Worm (Caenorhabditis elegans) whole organism, L3 larva: ENCODE data around the gene pdl-1.

ENCODE experiments used
- R02D3.7 ChIP-seq: fragments of 150-350 bp; optimal IDR thresholded peaks from 2 replicates; lab custom pipeline; 2014; ENCODE audit warnings: missing biosample characterization, missing genetic modification characterization
- ZK546.5 ChIP-seq: sonication (generic microtip); optimal IDR thresholded peaks from 2 replicates; lab custom pipeline; 2017; ENCODE audit warnings: missing biosample characterization, missing genetic modification characterization
- aly-2 ChIP-seq: fragments of 150-350 bp; optimal IDR thresholded peaks from 2 replicates; lab custom pipeline; 2014; ENCODE audit warnings: missing biosample characterization, missing genetic modification characterization
- ama-1 ChIP-seq: fragments of 150-350 bp; optimal IDR thresholded peaks from 2 replicates; lab custom pipeline; 2018
- ceh-16 ChIP-seq: sonication (generic microtip); optimal IDR thresholded peaks from 2 replicates; lab custom pipeline; 2017; ENCODE audit warnings: missing biosample characterization, missing genetic modification characterization
- ceh-28 ChIP-seq: fragments of 150-350 bp; optimal IDR thresholded peaks from 2 replicates; lab custom pipeline; 2014; ENCODE audit warnings: missing biosample characterization, missing genetic modification reagents, missing genetic modification characterization
- ceh-9 ChIP-seq: sonication (generic microtip); optimal IDR thresholded peaks from 2 replicates; lab custom pipeline; 2018; ENCODE audit warnings: missing biosample characterization, missing genetic modification characterization
- elt-2 ChIP-seq: sonication (generic microtip); optimal IDR thresholded peaks from 2 replicates; lab custom pipeline; 2016; ENCODE audit warnings: missing genetic modification reagents, mild to moderate bottlenecking, missing genetic modification characterization, missing compliant biosample characterization
- elt-3 ChIP-seq, 3 experiments: fragments of 150-350 bp in 1 of 3; sonication (generic microtip) in 2 of 3; optimal IDR thresholded peaks; 2 replicates in 2 of 3; 4 replicates in 1 of 3; lab custom pipeline; 2014 to 2017; ENCODE audit warnings: missing biosample characterization in 3 of 3, missing genetic modification characterization in 3 of 3
- fkh-2 ChIP-seq: fragments of 150-350 bp; optimal IDR thresholded peaks from 2 replicates; lab custom pipeline; 2014; ENCODE audit warnings: missing biosample characterization, missing genetic modification reagents, missing genetic modification characterization
- fos-1 ChIP-seq: fragments of 150-350 bp; optimal IDR thresholded peaks from 2 replicates; lab custom pipeline; 2014; ENCODE audit warnings: missing biosample characterization, missing genetic modification characterization
- hmg-11 ChIP-seq: sonication (generic microtip); optimal IDR thresholded peaks from 2 replicates; lab custom pipeline; 2016; ENCODE audit warnings: missing genetic modification characterization, missing compliant biosample characterization
- jun-1 ChIP-seq: fragments of 150-350 bp; optimal IDR thresholded peaks from 2 replicates; lab custom pipeline; 2014; ENCODE audit warnings: missing biosample characterization, missing genetic modification reagents, missing genetic modification characterization
- lin-15B ChIP-seq: fragments of 150-350 bp; optimal IDR thresholded peaks from 2 replicates; lab custom pipeline; 2014; ENCODE audit warnings: missing biosample characterization, missing genetic modification characterization
- lin-39 ChIP-seq: fragments of 150-350 bp; optimal IDR thresholded peaks from 2 replicates; lab custom pipeline; 2018; ENCODE audit warnings: missing biosample characterization, missing genetic modification reagents, missing genetic modification characterization
- lsy-12 ChIP-seq: sonication (generic microtip); optimal IDR thresholded peaks from 2 replicates; lab custom pipeline; 2016; ENCODE audit warnings: mild to moderate bottlenecking, missing genetic modification characterization, missing compliant biosample characterization
- mdl-1 ChIP-seq: fragments of 150-350 bp; optimal IDR thresholded peaks from 2 replicates; lab custom pipeline; 2014; ENCODE audit warnings: missing biosample characterization, missing genetic modification characterization
- mml-1 ChIP-seq: fragments of 150-350 bp; sonication (generic microtip); optimal IDR thresholded peaks from 3 replicates; lab custom pipeline; 2014; ENCODE audit warnings: missing biosample characterization, missing genetic modification characterization
- nfya-1 ChIP-seq: sonication (generic microtip); optimal IDR thresholded peaks from 2 replicates; lab custom pipeline; 2017; ENCODE audit warnings: missing genetic modification characterization, mild to moderate bottlenecking, missing compliant biosample characterization, antibody characterized with exemption, moderate library complexity; ENCODE audit not compliant: insufficient read depth
- nhr-11 ChIP-seq: fragments of 150-350 bp; optimal IDR thresholded peaks from 2 replicates; lab custom pipeline; 2014; ENCODE audit warnings: missing biosample characterization, missing genetic modification characterization
- nhr-23 ChIP-seq: fragments of 150-350 bp; optimal IDR thresholded peaks from 2 replicates; lab custom pipeline; 2014; ENCODE audit warnings: missing biosample characterization, missing genetic modification reagents, missing genetic modification characterization
- nhr-237 ChIP-seq: fragments of 150-350 bp; optimal IDR thresholded peaks from 2 replicates; lab custom pipeline; 2014; ENCODE audit warnings: missing biosample characterization, missing genetic modification characterization
- nhr-25 ChIP-seq: sonication (generic microtip); optimal IDR thresholded peaks from 2 replicates; lab custom pipeline; 2017; ENCODE audit warnings: missing biosample characterization, missing genetic modification characterization
- nhr-28 ChIP-seq: fragments of 150-350 bp; optimal IDR thresholded peaks from 2 replicates; lab custom pipeline; 2014; ENCODE audit warnings: missing biosample characterization, missing genetic modification characterization
- nhr-67 ChIP-seq: fragments of 150-350 bp; optimal IDR thresholded peaks from 2 replicates; lab custom pipeline; 2014; ENCODE audit warnings: missing biosample characterization, missing genetic modification characterization
- pha-4 ChIP-seq: fragments of 150-350 bp; optimal IDR thresholded peaks from 2 replicates; lab custom pipeline; 2014; ENCODE audit warnings: missing biosample characterization, missing genetic modification reagents, missing genetic modification characterization
- pqm-1 ChIP-seq: fragments of 150-350 bp; optimal IDR thresholded peaks from 2 replicates; lab custom pipeline; 2017; ENCODE audit warnings: missing biosample characterization, missing genetic modification characterization, inconsistent platforms
- sea-2 ChIP-seq: fragments of 150-350 bp; sonication (generic microtip); optimal IDR thresholded peaks from 4 replicates; lab custom pipeline; 2014; ENCODE audit warnings: missing biosample characterization, missing genetic modification reagents, missing genetic modification characterization
- skn-1 ChIP-seq: fragments of 150-350 bp; optimal IDR thresholded peaks from 2 replicates; lab custom pipeline; 2014; ENCODE audit warnings: missing biosample characterization, missing genetic modification characterization
- snpc-4 ChIP-seq: fragments of 150-350 bp; optimal IDR thresholded peaks from 2 replicates; lab custom pipeline; 2014; ENCODE audit warnings: missing biosample characterization, missing genetic modification characterization
- tbx-2 ChIP-seq: sonication (generic microtip); optimal IDR thresholded peaks from 2 replicates; lab custom pipeline; 2016; ENCODE audit warnings: mild to moderate bottlenecking, missing genetic modification characterization, missing compliant biosample characterization
- unc-39 ChIP-seq: sonication (generic microtip); optimal IDR thresholded peaks from 4 replicates; lab custom pipeline; 2017; ENCODE audit warnings: missing biosample characterization, missing genetic modification characterization
- unc-62 ChIP-seq: fragments of 150-350 bp; sonication (generic microtip); optimal IDR thresholded peaks from 4 replicates; lab custom pipeline; 2014; ENCODE audit warnings: missing biosample characterization, missing genetic modification reagents, missing genetic modification characterization
- ztf-11 ChIP-seq: fragments of 150-350 bp; optimal IDR thresholded peaks from 2 replicates; lab custom pipeline; 2014; ENCODE audit warnings: missing biosample characterization, missing genetic modification characterization

pdl-1 gene

DNA sequence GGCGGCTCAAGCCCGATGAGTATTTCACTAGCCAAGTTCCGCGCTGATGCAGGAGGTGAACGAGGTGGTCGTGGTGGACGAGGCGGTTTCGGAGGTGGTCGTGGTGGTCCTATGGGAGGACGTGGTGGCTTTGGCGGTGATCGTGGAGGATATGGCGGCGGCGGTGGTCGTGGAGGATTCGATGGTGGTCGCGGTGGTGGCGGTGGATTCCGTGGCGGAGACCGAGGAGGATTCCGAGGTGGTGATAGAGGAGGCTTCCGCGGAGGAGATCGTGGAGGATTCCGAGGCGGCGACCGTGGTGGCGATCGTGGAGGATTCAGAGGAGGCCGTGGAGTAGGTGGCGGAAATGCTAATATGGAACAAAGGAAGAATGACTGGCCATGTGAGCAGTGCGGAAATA lies 28.9 kb upstream of the pdl-1 start:
- TF ChIP-seq snpc-4 (no peak), aly-2 (tag; lab: Kevin White, UChicago) (no peak), mml-1 (tag; lab: Kevin White, UChicago) (no peak)

DNA sequence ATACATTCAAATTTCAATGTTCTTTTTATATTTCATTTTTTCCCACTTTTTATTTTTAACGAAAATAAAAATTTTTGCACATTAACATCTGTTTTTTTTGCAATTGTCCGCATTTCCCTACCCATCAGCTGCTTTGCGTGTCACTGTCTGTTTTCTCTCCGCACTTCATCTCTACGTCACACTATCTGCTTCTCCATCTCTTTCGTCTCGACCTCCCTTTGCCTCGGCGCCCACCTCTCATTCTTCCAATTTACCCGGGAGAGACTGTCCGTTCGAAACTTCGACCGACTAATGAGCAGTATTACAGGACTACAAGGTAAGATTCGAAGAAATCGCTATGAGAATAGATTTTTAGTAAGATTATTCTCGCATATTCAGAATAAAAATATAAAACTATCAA lies 28.2 kb upstream of the pdl-1 start, which contains the start of gene C27H5.2:
Gene C27H5.2, plus strand, starts transcription at position 190 of the 400 bp plus-strand sequence.
- peak; percentile 13 for TF ChIP-seq nhr-25 (tag; lab: Kevin White, UChicago)
- TF ChIP-seq ama-1 (lab: Kevin White, UChicago) = peak; percentile 27
- no peak for TF ChIP-seq nhr-11 (tag; lab: Kevin White, UChicago)
- no peak for TF ChIP-seq pha-4 (tag; lab: Kevin White, UChicago)
- TF ChIP-seq elt-2 (tag; lab: Kevin White, UChicago) = peak; percentile 20

DNA sequence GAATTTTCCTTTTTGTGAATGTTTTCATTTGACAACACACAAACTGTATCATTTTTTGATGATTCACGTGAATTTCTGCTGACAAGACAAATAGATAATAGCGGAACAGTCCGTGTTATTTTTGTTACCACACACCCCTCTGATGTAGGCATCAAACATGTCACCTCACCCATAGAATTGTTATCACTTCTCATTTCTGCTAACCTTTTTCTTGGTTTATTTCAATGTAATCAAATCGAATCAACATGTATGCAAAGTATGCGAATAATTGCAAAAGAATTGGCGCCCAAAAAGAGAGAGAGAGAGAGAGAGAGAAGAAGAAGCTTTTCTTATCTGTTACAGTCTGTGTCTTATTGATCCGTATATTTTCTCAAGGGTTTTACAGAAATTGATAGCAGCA lies 26.2 kb upstream of the pdl-1 start:
- TF ChIP-seq skn-1 = no peak
- TF ChIP-seq nhr-23 (tag; lab: Kevin White, UChicago) = peak; percentile 18
- peak; percentile 50 for TF ChIP-seq pqm-1
- TF ChIP-seq fos-1 (tag; lab: Kevin White, UChicago) = peak; percentile 6
- TF ChIP-seq hmg-11 (tag; lab: Kevin White, UChicago) = no peak
- no peak for TF ChIP-seq lsy-12 (tag; lab: Kevin White, UChicago)
- no peak for TF ChIP-seq R02D3.7 (tag; lab: Kevin White, UChicago)
- peak; percentile 64 for TF ChIP-seq pha-4 (tag; lab: Kevin White, UChicago)
- peak; percentile 89 for TF ChIP-seq elt-2 (tag; lab: Kevin White, UChicago)
- TF ChIP-seq lin-15B (tag; lab: Kevin White, UChicago) = no peak
- peak; percentile 0 for TF ChIP-seq nhr-25 (tag; lab: Kevin White, UChicago)
- no peak for TF ChIP-seq sea-2 (GFP tag; lab: Kevin White, UChicago)
- TF ChIP-seq tbx-2 (tag; lab: Kevin White, UChicago) = no peak
- TF ChIP-seq ztf-11 (tag; lab: Kevin White, UChicago) = no peak
- peak; percentile 42 for TF ChIP-seq ceh-28 (tag; lab: Kevin White, UChicago)
- no peak for TF ChIP-seq fkh-2 (tag; lab: Kevin White, UChicago)
- TF ChIP-seq ceh-9 (tag; lab: Kevin White, UChicago) = no peak
- peak; percentile 54 for TF ChIP-seq jun-1 (tag; lab: Kevin White, UChicago)

DNA sequence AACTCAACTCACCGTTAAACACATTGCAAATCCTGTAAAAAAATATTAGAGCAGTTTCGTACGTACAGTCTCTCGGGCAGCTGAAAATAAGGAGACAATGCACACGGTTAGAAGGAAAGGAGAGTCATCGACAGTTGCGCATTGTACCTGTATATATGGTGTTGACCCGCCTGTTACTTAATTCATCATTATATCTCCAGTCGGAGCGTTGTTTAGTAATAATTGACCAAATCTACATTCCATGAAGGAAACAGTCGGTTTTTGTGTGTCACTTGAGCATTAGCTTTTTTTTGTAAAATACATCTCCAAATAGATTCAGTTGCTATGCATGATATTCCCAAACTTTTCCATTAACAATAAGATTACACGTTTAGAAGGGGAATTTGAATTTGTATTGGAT lies 22.1 kb upstream of the pdl-1 start, which contains the start of gene C27H5.12:
Gene C27H5.12, minus strand, starts transcription at position 101 of the 400 bp plus-strand sequence.
- TF ChIP-seq nhr-25 (tag; lab: Kevin White, UChicago) (no peak), ZK546.5 (tag; lab: Kevin White, UChicago) (no peak), mml-1 (tag; lab: Kevin White, UChicago) (no peak), unc-62 (GFP tag; lab: Kevin White, UChicago) (no peak), nhr-23 (tag; lab: Kevin White, UChicago) (no peak), lin-15B (tag; lab: Kevin White, UChicago) (no peak), fkh-2 (tag; lab: Kevin White, UChicago) (no peak)

DNA sequence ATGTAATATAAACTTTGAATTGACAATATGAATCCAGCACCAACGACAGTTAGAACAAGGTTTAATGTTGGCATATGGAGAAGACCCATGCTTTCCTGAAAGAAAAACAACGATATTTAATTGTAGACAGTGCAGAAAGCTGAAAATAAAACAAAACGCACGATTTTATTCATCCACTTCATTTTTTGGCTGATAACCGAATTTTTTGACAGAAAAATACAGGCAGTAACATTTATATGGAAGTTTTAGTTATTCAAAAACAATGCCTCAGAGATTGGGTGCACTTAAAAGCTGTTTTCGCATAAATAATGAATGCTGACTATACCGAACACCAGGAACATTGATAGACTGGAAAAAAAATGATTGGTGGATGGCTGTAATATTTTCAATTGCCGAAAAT lies 17.9 kb upstream of the pdl-1 start, which contains the start of gene mfsd-13.2:
Gene mfsd-13.2, minus strand, starts transcription at position 101 of the 400 bp plus-strand sequence.
- no peak for TF ChIP-seq pqm-1
- TF ChIP-seq jun-1 (tag; lab: Kevin White, UChicago) = no peak
- no peak for TF ChIP-seq unc-62 (GFP tag; lab: Kevin White, UChicago)
- TF ChIP-seq ceh-16 = no peak
- no peak for TF ChIP-seq fkh-2 (tag; lab: Kevin White, UChicago)
- no peak for TF ChIP-seq R02D3.7 (tag; lab: Kevin White, UChicago)
- no peak for TF ChIP-seq pha-4 (tag; lab: Kevin White, UChicago)
- no peak for TF ChIP-seq nfya-1 (tag; lab: Kevin White, UChicago)
- no peak for TF ChIP-seq lsy-12 (tag; lab: Kevin White, UChicago)
- TF ChIP-seq elt-3 (tag; optimal IDR thresholded peaks at IDR 0.05; lab: Kevin White, UChicago) = no peak
- TF ChIP-seq aly-2 (tag; lab: Kevin White, UChicago) = no peak
- no peak for TF ChIP-seq unc-39 (tag; lab: Kevin White, UChicago)
- TF ChIP-seq snpc-4 = no peak
- TF ChIP-seq nhr-67 = no peak
- no peak for TF ChIP-seq mdl-1 (tag; lab: Kevin White, UChicago)
- TF ChIP-seq nhr-237 = no peak
- TF ChIP-seq nhr-11 (tag; lab: Kevin White, UChicago) = no peak
- TF ChIP-seq nhr-28 (tag; lab: Kevin White, UChicago) = no peak
- TF ChIP-seq lin-39 (tag; lab: Kevin White, UChicago) = no peak
